Fruit fly (Drosophila melanogaster): Measurements from ENCODE around the gene promL.

DNA sequence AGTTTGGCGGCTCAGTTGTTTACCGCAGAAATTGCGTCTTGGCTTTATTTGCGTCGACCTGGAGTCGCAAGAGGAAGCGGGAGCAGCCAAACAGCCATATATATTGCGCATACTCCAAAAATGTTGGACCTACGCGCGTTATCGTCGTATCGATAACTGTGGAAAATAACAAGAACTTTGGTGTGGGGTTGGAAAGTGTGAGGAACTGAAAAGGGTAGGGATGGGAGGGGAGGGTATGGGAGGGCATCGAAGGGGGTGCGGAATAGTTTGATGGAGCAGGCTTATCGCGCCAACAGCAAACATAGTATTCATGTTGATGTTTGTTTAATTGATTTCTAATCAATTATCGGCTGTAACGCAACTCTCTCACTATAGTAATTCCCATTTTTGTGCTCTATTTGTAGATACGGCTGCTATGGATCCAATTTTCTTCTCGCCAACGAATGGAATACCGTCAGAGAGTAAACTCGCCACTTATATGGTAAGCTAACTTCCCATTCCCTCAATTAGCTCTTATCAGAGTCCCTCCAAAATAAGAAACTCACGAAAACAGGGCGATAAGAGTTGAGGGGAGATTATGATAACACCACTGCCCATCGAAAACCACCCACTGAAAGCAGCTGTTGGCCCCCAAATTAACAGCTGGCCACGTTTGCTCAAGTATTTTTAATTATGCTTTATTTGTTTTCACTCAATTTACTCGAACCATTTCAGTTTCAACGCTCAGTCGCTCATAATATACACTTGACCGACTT lies 44.0 kb downstream of the promL start:
- TF ChIP-seq CG34406 (GFP tag; optimal IDR thresholded peaks at IDR 0.05) (no peak), Sox102F (GFP tag; optimal IDR thresholded peaks at IDR 0.05) (no peak), Met (GFP tag; optimal IDR thresholded peaks at IDR 0.05) (no peak), Lpt (GFP tag; optimal IDR thresholded peaks at IDR 0.05) (no peak), CG3919 (GFP tag; optimal IDR thresholded peaks at IDR 0.05) (no peak), Blimp-1 (GFP tag; optimal IDR thresholded peaks at IDR 0.05) (no peak), CG11902 (GFP tag; optimal IDR thresholded peaks at IDR 0.05) (no peak), Eip93F (GFP tag; optimal IDR thresholded peaks at IDR 0.05) (no peak), lz (GFP tag; optimal IDR thresholded peaks at IDR 0.05) (no peak), CG4318 (GFP tag; optimal IDR thresholded peaks at IDR 0.05) (no peak), achi (GFP tag; optimal IDR thresholded peaks at IDR 0.05) (no peak)
